Worm (Caenorhabditis elegans) whole organism, early embryonic: ENCODE results near the gene F10D7.11.

Source experiments
- B0310.2 ChIP-seq: sonication (generic microtip); optimal IDR thresholded peaks from 2 replicates; lab custom pipeline; 2016; ENCODE audit warnings: mild to moderate bottlenecking, missing genetic modification characterization, missing compliant biosample characterization
- F13C5.2 ChIP-seq: sonication (generic microtip); optimal IDR thresholded peaks from 2 replicates; lab custom pipeline; 2017; ENCODE audit warnings: mild to moderate bottlenecking, missing genetic modification characterization, inconsistent platforms, missing compliant biosample characterization
- aly-1 ChIP-seq: sonication (generic microtip); optimal IDR thresholded peaks from 2 replicates; lab custom pipeline; 2016; ENCODE audit warnings: missing genetic modification characterization, missing compliant biosample characterization
- ama-1 ChIP-seq: fragments of 150-350 bp; optimal IDR thresholded peaks from 2 replicates; lab custom pipeline; 2014
- ceh-13 ChIP-seq: fragments of 200-800 bp; sonication (Bioruptor generic); optimal IDR thresholded peaks from 2 replicates; lab custom pipeline; 2018; ENCODE audit warnings: mild to moderate bottlenecking, missing genetic modification characterization, missing compliant biosample characterization
- ceh-36 ChIP-seq: sonication (generic microtip); optimal IDR thresholded peaks from 2 replicates; lab custom pipeline; 2016; ENCODE audit warnings: missing genetic modification characterization, inconsistent platforms, missing compliant biosample characterization
- ets-7 ChIP-seq: sonication (generic microtip); optimal IDR thresholded peaks from 2 replicates; lab custom pipeline; 2016; ENCODE audit warnings: missing genotype, missing genetic modification characterization, missing compliant biosample characterization
- flt-1 ChIP-seq: fragments of 200-800 bp; sonication (Bioruptor generic); IDR thresholded peaks from 2 replicates; pipeline ENCODE4 v1.3.6; 2022; ENCODE audit warnings: missing genetic modification characterization, missing compliant biosample characterization
- hmbx-1 ChIP-seq: sonication (generic microtip); optimal IDR thresholded peaks from 2 replicates; lab custom pipeline; 2016; ENCODE audit warnings: mild to moderate bottlenecking, missing genetic modification characterization, missing compliant biosample characterization
- hmg-4 ChIP-seq: fragments of 200-800 bp; sonication (Bioruptor generic); optimal IDR thresholded peaks from 2 replicates; lab custom pipeline; 2018; ENCODE audit warnings: mild to moderate bottlenecking, missing genetic modification characterization, missing compliant biosample characterization
- hnd-1 ChIP-seq: sonication (generic microtip); optimal IDR thresholded peaks from 2 replicates; lab custom pipeline; 2016; ENCODE audit warnings: missing genetic modification characterization, missing compliant biosample characterization
- pes-1 ChIP-seq: fragments of 200-800 bp; sonication (Bioruptor generic); IDR thresholded peaks from 2 replicates; pipeline ENCODE4 v1.3.6; 2022; ENCODE audit warnings: missing genetic modification reagents, missing genetic modification characterization, missing compliant biosample characterization
- scrt-1 ChIP-seq: fragments of 200-800 bp; sonication (Bioruptor generic); IDR thresholded peaks from 2 replicates; pipeline ENCODE4 v1.3.6; 2022; ENCODE audit warnings: missing genetic modification characterization, missing compliant biosample characterization
- sea-1 ChIP-seq: fragments of 200-800 bp; sonication (Bioruptor generic); conservative IDR thresholded peaks from 2 replicates; pipeline ENCODE4 v1.3.6; 2022; ENCODE audit warnings: missing genetic modification characterization, missing compliant biosample characterization
- tbx-11 ChIP-seq: fragments of 200-800 bp; sonication (Bioruptor generic); IDR thresholded peaks from 2 replicates; pipeline ENCODE4 v1.3.6; 2022; ENCODE audit warnings: missing genetic modification characterization, missing compliant biosample characterization
- tbx-37 ChIP-seq: fragments of 200-800 bp; sonication (Bioruptor generic); conservative IDR thresholded peaks from 2 replicates; pipeline ENCODE4 v1.3.6; 2022; ENCODE audit warnings: missing genetic modification reagents, missing genetic modification characterization, missing compliant biosample characterization
- tra-4 ChIP-seq: sonication (generic microtip); optimal IDR thresholded peaks from 2 replicates; lab custom pipeline; 2017; ENCODE audit warnings: missing genetic modification characterization, missing compliant biosample characterization

Gene F10D7.11

ce11 chrX:17374534-17374933 lies 11.9 kb downstream of the F10D7.11 start, which contains the start of gene F10D7.3:
Gene F10D7.3 (minus strand): TSS chrX:17374634.
- no peak for TF ChIP-seq ama-1 (lab: Kevin White, UChicago)

ce11 chrX:17375877-17376276 lies 13.2 kb downstream of the F10D7.11 start:
- TF ChIP-seq tbx-37 (GFP tag; lab: Robert Waterston, UW) = no peak
- TF ChIP-seq hmbx-1 (tag; lab: Kevin White, UChicago) = no peak
- TF ChIP-seq pes-1 = no peak

- TF ChIP-seq B0310.2 (tag; lab: Kevin White, UChicago) = no peak
- no peak for TF ChIP-seq ceh-36 (tag; lab: Kevin White, UChicago)
- no peak for TF ChIP-seq ets-7 (tag; lab: Kevin White, UChicago)
- no peak for TF ChIP-seq hmbx-1 (tag; lab: Kevin White, UChicago)
- no peak for TF ChIP-seq F13C5.2 (tag; lab: Kevin White, UChicago)
- TF ChIP-seq tra-4 (tag; lab: Kevin White, UChicago) = no peak
- TF ChIP-seq pes-1 = no peak
- no peak for TF ChIP-seq flt-1
- no peak for TF ChIP-seq ama-1 (lab: Kevin White, UChicago)
- TF ChIP-seq tbx-37 (GFP tag; lab: Robert Waterston, UW) = no peak
- TF ChIP-seq hmg-4 (GFP tag; lab: Kevin White, UChicago) = no peak
- no peak for TF ChIP-seq scrt-1 (GFP tag; lab: Robert Waterston, UW)
- TF ChIP-seq ceh-13 (GFP tag; lab: Kevin White, UChicago) = no peak
- no peak for TF ChIP-seq tbx-11 (GFP tag; lab: Robert Waterston, UW)
- no peak for TF ChIP-seq hnd-1 (tag; lab: Kevin White, UChicago)
These were observed 16.4 kb downstream of the F10D7.11 start for ce11 chrX:17378996-17379395.

- TF ChIP-seq ceh-36 (tag; lab: Kevin White, UChicago) = no peak
- no peak for TF ChIP-seq aly-1 (tag; lab: Kevin White, UChicago)
- TF ChIP-seq hmbx-1 (tag; lab: Kevin White, UChicago) = no peak
- TF ChIP-seq ceh-13 (GFP tag; lab: Kevin White, UChicago) = no peak
- TF ChIP-seq hnd-1 (tag; lab: Kevin White, UChicago) = no peak
These were observed 17.0 kb downstream of the F10D7.11 start, which contains the start of gene F10D7.10 for ce11 chrX:17379675-17380074. Gene F10D7.10 (minus strand): TSS chrX:17379775.

- TF ChIP-seq tbx-11 (GFP tag; lab: Robert Waterston, UW) (no peak), hnd-1 (tag; lab: Kevin White, UChicago) (no peak), flt-1 (no peak), ets-7 (tag; lab: Kevin White, UChicago) (no peak), ceh-13 (GFP tag; lab: Kevin White, UChicago) (no peak), B0310.2 (tag; lab: Kevin White, UChicago) (no peak), hmbx-1 (tag; lab: Kevin White, UChicago) (no peak), tra-4 (tag; lab: Kevin White, UChicago) (no peak), sea-1 (GFP tag; lab: Robert Waterston, UW) (no peak), scrt-1 (GFP tag; lab: Robert Waterston, UW) (no peak)
These were observed 19.3 kb downstream of the F10D7.11 start, which contains the start of gene F10D7.4 for ce11 chrX:17381975-17382374. Gene F10D7.4 (minus strand): TSS chrX:17382075.

ce11 chrX:17384343-17384742 lies 21.7 kb downstream of the F10D7.11 start:
- TF ChIP-seq tra-4 (tag; lab: Kevin White, UChicago) (no peak), hnd-1 (tag; lab: Kevin White, UChicago) (no peak), sea-1 (GFP tag; lab: Robert Waterston, UW) (no peak), B0310.2 (tag; lab: Kevin White, UChicago) (no peak), scrt-1 (GFP tag; lab: Robert Waterston, UW) (no peak), aly-1 (tag; lab: Kevin White, UChicago) (no peak), tbx-37 (GFP tag; lab: Robert Waterston, UW) (no peak), hmg-4 (GFP tag; lab: Kevin White, UChicago) (no peak), ceh-13 (GFP tag; lab: Kevin White, UChicago) (no peak), flt-1 (no peak), ama-1 (lab: Kevin White, UChicago) (no peak), ceh-36 (tag; lab: Kevin White, UChicago) (no peak), pes-1 (no peak), tbx-11 (GFP tag; lab: Robert Waterston, UW) (no peak), hmbx-1 (tag; lab: Kevin White, UChicago) (no peak), F13C5.2 (tag; lab: Kevin White, UChicago) (no peak), ets-7 (tag; lab: Kevin White, UChicago) (no peak)

ce11 chrX:17385102-17385501 lies 22.5 kb downstream of the F10D7.11 start:
- TF ChIP-seq F13C5.2 (tag; lab: Kevin White, UChicago) (no peak), tra-4 (tag; lab: Kevin White, UChicago) (no peak), tbx-11 (GFP tag; lab: Robert Waterston, UW) (no peak), ceh-13 (GFP tag; lab: Kevin White, UChicago) (no peak), hmg-4 (GFP tag; lab: Kevin White, UChicago) (no peak), flt-1 (no peak), ama-1 (lab: Kevin White, UChicago) (no peak), ets-7 (tag; lab: Kevin White, UChicago) (no peak), B0310.2 (tag; lab: Kevin White, UChicago) (no peak), ceh-36 (tag; lab: Kevin White, UChicago) (no peak), tbx-37 (GFP tag; lab: Robert Waterston, UW) (no peak), hnd-1 (tag; lab: Kevin White, UChicago) (no peak), pes-1 (no peak), scrt-1 (GFP tag; lab: Robert Waterston, UW) (no peak), aly-1 (tag; lab: Kevin White, UChicago) (no peak), sea-1 (GFP tag; lab: Robert Waterston, UW) (no peak), hmbx-1 (tag; lab: Kevin White, UChicago) (no peak)
